Worm (Caenorhabditis elegans): ENCODE data around the gene srp-1.

- TF ChIP-seq ztf-7 (tag; optimal IDR thresholded peaks at IDR 0.05) (no peak), ceh-82 (tag; optimal IDR thresholded peaks at IDR 0.05) (no peak), ama-1 (optimal IDR thresholded peaks at IDR 0.05) (no peak), tag-97 (GFP tag; IDR thresholded peaks at IDR 0.05) (no peak), aha-1 (tag) (no peak), fos-1 (tag; optimal IDR thresholded peaks at IDR 0.05) (no peak)
Measured at ce11 chrV:712882-713281, 40.2 kb upstream of the srp-1 start, which contains the start of gene cyp-33C11.

Measured in whole organism, L4 larva.